Worm (Caenorhabditis elegans) whole organism, L1 larva: ENCODE data around the gene eol-1.

Experiments
- Y116A8C.19 ChIP-seq: sonication (generic microtip); optimal IDR thresholded peaks from 2 replicates; lab custom pipeline; 2016; ENCODE audit warnings: missing compliant biosample characterization, missing genetic modification characterization, borderline replicate concordance
- alr-1 ChIP-seq: fragments of 200-800 bp; sonication (Bioruptor generic); optimal IDR thresholded peaks from 2 replicates; lab custom pipeline; 2018; ENCODE audit warnings: borderline replicate concordance, mild to moderate bottlenecking, missing genetic modification characterization, missing compliant biosample characterization
- lin-13 ChIP-seq: fragments of 150-350 bp; optimal IDR thresholded peaks from 2 replicates; lab custom pipeline; 2014; ENCODE audit warnings: missing biosample characterization, missing genetic modification reagents, missing genetic modification characterization
- pqm-1 ChIP-seq: sonication (generic microtip); optimal IDR thresholded peaks from 3 replicates; lab custom pipeline; 2017; ENCODE audit warnings: missing biosample characterization, missing genetic modification characterization
- skn-1 ChIP-seq: fragments of 150-350 bp; optimal IDR thresholded peaks from 2 replicates; lab custom pipeline; 2014; ENCODE audit warnings: missing biosample characterization, missing genetic modification characterization
- tbx-2 ChIP-seq: sonication (generic microtip); optimal IDR thresholded peaks from 2 replicates; lab custom pipeline; 2016; ENCODE audit warnings: missing genetic modification characterization, missing compliant biosample characterization
- vab-15 ChIP-seq: sonication (generic microtip); optimal IDR thresholded peaks from 2 replicates; lab custom pipeline; 2017; ENCODE audit warnings: missing genotype, mild to moderate bottlenecking, missing genetic modification characterization, missing compliant biosample characterization
- ztf-4 ChIP-seq: fragments of 150-350 bp; optimal IDR thresholded peaks from 2 replicates; lab custom pipeline; 2014; ENCODE audit warnings: missing biosample characterization, missing genetic modification characterization

DNA sequence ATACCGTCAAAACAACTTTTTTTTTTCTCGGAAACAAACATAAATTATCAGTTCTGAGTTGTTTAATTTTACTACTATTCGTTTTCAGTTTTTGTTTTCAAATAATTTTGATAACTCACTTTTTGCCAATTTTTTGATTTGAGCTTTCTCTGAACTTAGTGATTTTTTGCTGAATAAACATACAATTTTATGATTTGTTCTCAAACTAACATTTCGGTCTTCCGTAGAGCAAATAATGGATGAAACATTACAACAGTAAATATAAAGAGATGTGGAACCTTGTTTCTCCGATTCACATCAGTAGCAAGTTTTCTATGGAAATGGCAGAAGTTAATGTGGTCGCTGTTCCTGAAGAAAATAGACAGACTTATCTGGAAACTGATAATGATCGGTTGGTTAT lies 31.0 kb downstream of the eol-1 start, which contains the start of gene R10D12.7:
- TF ChIP-seq skn-1 (no peak), ztf-4 (tag; lab: Kevin White, UChicago) (no peak), tbx-2 (no peak), lin-13 (no peak), Y116A8C.19 (tag; lab: Kevin White, UChicago) (no peak), vab-15 (tag; lab: Kevin White, UChicago) (no peak), pqm-1 (tag; lab: Kevin White, UChicago) (no peak), alr-1 (tag; lab: Kevin White, UChicago) (no peak)
